In genomic region chr3L:12073076-12073475, dm6 we compare ENCODE assay signal across 2 fruit fly cellular contexts.
A peak's percentile ranks its signal among the peaks of the same experiment; 100 is the strongest.
TF ChIP-seq lines count a peak whose summit lies in the region.

No protein-coding gene starts in this region.

TF ChIP-seq in whole organism, embryonic, 481 proteins besides CTCF, POLR2A, EP300 and RAD21 (continued from another document):
- TF ChIP-seq C15 (GFP tag; IDR thresholded peaks at IDR 0.05; lab: Robert Waterston, UW) (0 out of 3 replicates have a peak, but pooled peaks have one; percentile 32), phol (tag; optimal IDR thresholded peaks at IDR 0.05; lab: Kevin White, UChicago) (peak; percentile 30), CG10979 (tag; optimal IDR thresholded peaks at IDR 0.05; lab: Kevin White, UChicago) (peak; percentile 1), CG4404 (GFP tag; IDR thresholded peaks at IDR 0.05; lab: Robert Waterston, UW) (0 out of 2 replicates have a peak, but pooled peaks have one; percentile 6), ara (GFP tag; IDR thresholded peaks at IDR 0.05; lab: Robert Waterston, UW) (0 out of 2 replicates have a peak, but pooled peaks have one; percentile 32), cas (GFP tag; IDR thresholded peaks at IDR 0.05; lab: Robert Waterston, UW) (no peak), zfh1 (GFP tag; IDR thresholded peaks at IDR 0.05; lab: Robert Waterston, UW) (peak; percentile 48; the same call in 1 of the 3 replicates), sens (GFP tag; lab: Kevin White, UChicago) (peak; percentile 81), Optix (GFP tag; IDR thresholded peaks at IDR 0.05; lab: Robert Waterston, UW) (0 out of 3 replicates have a peak, but pooled peaks have one; percentile 33), Hr51 (GFP tag; optimal IDR thresholded peaks at IDR 0.05; lab: Kevin White, UChicago) (peak in 1 of 2 experiments; percentile 31), hkb (optimal IDR thresholded peaks at IDR 0.05; lab: Kevin White, UChicago) (no peak), hkb (GFP tag; IDR thresholded peaks at IDR 0.05; lab: Robert Waterston, UW) (0 out of 2 replicates have a peak, but pooled peaks have one; percentile 25), bsh (GFP tag; optimal IDR thresholded peaks at IDR 0.05; lab: Kevin White, UChicago) (peak; percentile 14 to 26), CG16779 (GFP tag; IDR thresholded peaks at IDR 0.05; lab: Robert Waterston, UW) (no peak), CG34422 (GFP tag; IDR thresholded peaks at IDR 0.05; lab: Robert Waterston, UW) (0 out of 3 replicates have a peak, but pooled peaks have one; percentile 35), ssp (GFP tag; IDR thresholded peaks at IDR 0.05; lab: Robert Waterston, UW) (peak; percentile 28; the same call in 1 of the 2 replicates), dmrt11E (tag; optimal IDR thresholded peaks at IDR 0.05; lab: Kevin White, UChicago) (peak; percentile 26), Taf1 (GFP tag; IDR thresholded peaks at IDR 0.05; lab: Robert Waterston, UW) (no peak), sob (GFP tag; IDR thresholded peaks at IDR 0.05; lab: Robert Waterston, UW) (no peak), dysf (GFP tag; IDR thresholded peaks at IDR 0.05; lab: Robert Waterston, UW) (0 out of 3 replicates have a peak, but pooled peaks have one; percentile 16), ind (GFP tag; optimal IDR thresholded peaks at IDR 0.05; lab: Kevin White, UChicago) (peak; percentile 4), slbo (GFP tag; IDR thresholded peaks at IDR 0.05; lab: Robert Waterston, UW) (0 out of 2 replicates have a peak, but pooled peaks have one; percentile 9), Med (GFP tag; lab: Kevin White, UChicago) (peak; percentile 74), mirr (GFP tag; optimal IDR thresholded peaks at IDR 0.05; lab: Kevin White, UChicago) (no peak)

TF ChIP-seq in whole organism, prepupa, 60 proteins besides CTCF, POLR2A, EP300 and RAD21 (continued from another document):
- TF ChIP-seq svp (GFP tag; lab: Kevin White, UChicago): peak; percentile 60
- TF ChIP-seq Eip78C (GFP tag; lab: Kevin White, UChicago): peak; percentile 85
- TF ChIP-seq CG34406 (GFP tag; optimal IDR thresholded peaks at IDR 0.05; lab: Kevin White, UChicago): no peak
- TF ChIP-seq fd85E (GFP tag; optimal IDR thresholded peaks at IDR 0.05; lab: Kevin White, UChicago): no peak
- no peak for TF ChIP-seq CG6854 (GFP tag; optimal IDR thresholded peaks at IDR 0.05; lab: Kevin White, UChicago)
- no peak for TF ChIP-seq CG8319 (GFP tag; optimal IDR thresholded peaks at IDR 0.05; lab: Kevin White, UChicago)
- peak; percentile 54 for TF ChIP-seq Sox14 (GFP tag; optimal IDR thresholded peaks at IDR 0.05; lab: Kevin White, UChicago)
- peak; percentile 3 for TF ChIP-seq Smox (GFP tag; optimal IDR thresholded peaks at IDR 0.05; lab: Kevin White, UChicago)
- no peak for TF ChIP-seq CG9139 (GFP tag; optimal IDR thresholded peaks at IDR 0.05; lab: Kevin White, UChicago)
- TF ChIP-seq CG31627 (GFP tag; optimal IDR thresholded peaks at IDR 0.05; lab: Kevin White, UChicago): peak; percentile 9
- TF ChIP-seq salr (GFP tag; optimal IDR thresholded peaks at IDR 0.05; lab: Kevin White, UChicago): no peak
- TF ChIP-seq CG6808 (GFP tag; optimal IDR thresholded peaks at IDR 0.05; lab: Kevin White, UChicago): no peak
- TF ChIP-seq dac (GFP tag; optimal IDR thresholded peaks at IDR 0.05; lab: Kevin White, UChicago): no peak
- peak; percentile 34 for TF ChIP-seq CG6276 (GFP tag; optimal IDR thresholded peaks at IDR 0.05; lab: Kevin White, UChicago)
- TF ChIP-seq CG6792 (GFP tag; optimal IDR thresholded peaks at IDR 0.05; lab: Kevin White, UChicago): no peak
- TF ChIP-seq esn (GFP tag; optimal IDR thresholded peaks at IDR 0.05; lab: Kevin White, UChicago): peak; percentile 30
- TF ChIP-seq CG10669 (GFP tag; optimal IDR thresholded peaks at IDR 0.05; lab: Kevin White, UChicago): no peak
- TF ChIP-seq CG32006 (GFP tag; optimal IDR thresholded peaks at IDR 0.05; lab: Kevin White, UChicago): peak; percentile 59
- no peak for TF ChIP-seq fd59A (GFP tag; optimal IDR thresholded peaks at IDR 0.05; lab: Kevin White, UChicago)
- no peak for TF ChIP-seq CG7368 (GFP tag; optimal IDR thresholded peaks at IDR 0.05; lab: Kevin White, UChicago)
- no peak for TF ChIP-seq Hr38 (GFP tag; optimal IDR thresholded peaks at IDR 0.05; lab: Kevin White, UChicago)
- TF ChIP-seq pdm3 (GFP tag; optimal IDR thresholded peaks at IDR 0.05; lab: Kevin White, UChicago): peak; percentile 32
- TF ChIP-seq Gug (GFP tag; IDR thresholded peaks at IDR 0.05; lab: Robert Waterston, UW): peak; percentile 64
- TF ChIP-seq CG8119 (GFP tag; IDR thresholded peaks at IDR 0.05; lab: Robert Waterston, UW): peak; percentile 42; the same call in 1 of the 3 replicates
- TF ChIP-seq CG8632 (GFP tag; optimal IDR thresholded peaks at IDR 0.05; lab: Kevin White, UChicago): no peak
- no peak for TF ChIP-seq CG10631 (GFP tag; optimal IDR thresholded peaks at IDR 0.05; lab: Kevin White, UChicago)
- peak; percentile 27 for TF ChIP-seq CG11762 (GFP tag; optimal IDR thresholded peaks at IDR 0.05; lab: Kevin White, UChicago; ENCODE audit: insufficient read depth)
- TF ChIP-seq Hr39 (GFP tag; optimal IDR thresholded peaks at IDR 0.05; lab: Kevin White, UChicago): peak; percentile 27
- TF ChIP-seq CG6163 (GFP tag; IDR thresholded peaks at IDR 0.05; lab: Robert Waterston, UW): peak; percentile 75
- TF ChIP-seq spab (GFP tag; optimal IDR thresholded peaks at IDR 0.05; lab: Kevin White, UChicago): no peak
- TF ChIP-seq topi (GFP tag; optimal IDR thresholded peaks at IDR 0.05; lab: Kevin White, UChicago): peak; percentile 5
- peak; percentile 83 for TF ChIP-seq CG15336 (GFP tag; IDR thresholded peaks at IDR 0.05; lab: Robert Waterston, UW)
- TF ChIP-seq fkh (GFP tag; optimal IDR thresholded peaks at IDR 0.05; lab: Kevin White, UChicago): no peak
- peak; percentile 9 for TF ChIP-seq cyc (GFP tag; optimal IDR thresholded peaks at IDR 0.05; lab: Kevin White, UChicago)
- peak; percentile 30 for TF ChIP-seq CG3919 (GFP tag; optimal IDR thresholded peaks at IDR 0.05; lab: Kevin White, UChicago)
